Fruit fly (Drosophila melanogaster) whole organism, embryonic: Measurements from ENCODE around the gene CG43245.

ENCODE experiments used
- Asciz ChIP-seq: fragments of 200-800 bp; sonication (Bioruptor generic); optimal IDR thresholded peaks from 2 replicates; lab custom pipeline; 2017; ENCODE audit warnings: missing biosample characterization, mild to moderate bottlenecking, missing genetic modification characterization, missing genetic modification reagents
- Atf6 ChIP-seq: fragments of 200-800 bp; sonication (Bioruptor generic); IDR thresholded peaks from 2 replicates; pipeline ENCODE4 v1.3.6; 2022; ENCODE audit warnings: missing biosample characterization, missing genetic modification characterization
- B-H2 ChIP-seq: fragments of 200-800 bp; sonication (Bioruptor generic); optimal IDR thresholded peaks from 2 replicates; lab custom pipeline; 2018; ENCODE audit warnings: missing biosample characterization, mild to moderate bottlenecking, missing genetic modification characterization
- Bdp1 ChIP-seq: fragments of 200-800 bp; sonication (Bioruptor generic); optimal IDR thresholded peaks from 3 replicates; lab custom pipeline; 2016; ENCODE audit warnings: missing biosample characterization, missing genetic modification characterization
- Blimp-1 ChIP-seq: fragments of 200-800 bp; sonication (Bioruptor generic); optimal IDR thresholded peaks from 3 replicates; lab custom pipeline; 2018; ENCODE audit warnings: missing biosample characterization, missing genetic modification characterization, mild to moderate bottlenecking, moderate library complexity, missing genetic modification reagents
- Bteb2 ChIP-seq: fragments of 200-800 bp; sonication (Bioruptor generic); optimal IDR thresholded peaks from 2 replicates; lab custom pipeline; 2016; ENCODE audit warnings: missing biosample characterization, missing genetic modification characterization
- CG10565 ChIP-seq: fragments of 200-800 bp; sonication (Bioruptor generic); optimal IDR thresholded peaks from 3 replicates; lab custom pipeline; 2016; ENCODE audit warnings: missing biosample characterization, mild to moderate bottlenecking, missing genetic modification characterization
- CG12104 ChIP-seq: fragments of 200-800 bp; sonication (Bioruptor generic); optimal IDR thresholded peaks from 3 replicates; lab custom pipeline; 2016; ENCODE audit warnings: missing biosample characterization, missing genetic modification characterization
- CG12219 ChIP-seq: fragments of 200-800 bp; sonication (Bioruptor generic); optimal IDR thresholded peaks from 3 replicates; lab custom pipeline; 2018; ENCODE audit warnings: missing biosample characterization, mild to moderate bottlenecking, missing genetic modification characterization
- CG14441 ChIP-seq: fragments of 200-800 bp; sonication (Bioruptor generic); IDR thresholded peaks from 2 replicates; pipeline ENCODE4 v1.3.6; 2022; ENCODE audit warnings: missing biosample characterization, missing genetic modification characterization
- CG14965 ChIP-seq: fragments of 200-800 bp; sonication (Bioruptor generic); optimal IDR thresholded peaks from 2 replicates; lab custom pipeline; 2016; ENCODE audit warnings: missing biosample characterization, missing genetic modification characterization, borderline replicate concordance
- CG1647 ChIP-seq: fragments of 200-800 bp; sonication (Bioruptor generic); optimal IDR thresholded peaks from 3 replicates; lab custom pipeline; 2016; ENCODE audit warnings: missing biosample characterization, missing genetic modification characterization
- CG16813 ChIP-seq: fragments of 200-800 bp; sonication (Bioruptor generic); IDR thresholded peaks from 3 replicates; pipeline ENCODE4 v1.3.6; 2022; ENCODE audit warnings: missing biosample characterization, missing genetic modification characterization; ENCODE audit not compliant: partially characterized antibody
- CG17612 ChIP-seq: fragments of 200-800 bp; sonication (Bioruptor generic); IDR thresholded peaks from 2 replicates; pipeline ENCODE4 v1.3.6; 2022; ENCODE audit warnings: missing biosample characterization, missing genetic modification characterization
- CG18262 ChIP-seq: fragments of 200-800 bp; optimal IDR thresholded peaks from 3 replicates; lab custom pipeline; 2019; ENCODE audit warnings: missing biosample characterization, mild to moderate bottlenecking, missing genetic modification characterization, moderate library complexity
- CG2199 ChIP-seq: fragments of 200-800 bp; sonication (Bioruptor generic); IDR thresholded peaks from 3 replicates; pipeline ENCODE4 v1.3.6; 2022; ENCODE audit warnings: missing biosample characterization, missing genetic modification characterization
- CG3163 ChIP-seq: fragments of 200-800 bp; sonication (Bioruptor generic); optimal IDR thresholded peaks from 3 replicates; lab custom pipeline; 2016; ENCODE audit warnings: missing biosample characterization, missing genetic modification characterization
- CG34224 ChIP-seq: fragments of 200-800 bp; sonication (Bioruptor generic); IDR thresholded peaks from 3 replicates; pipeline ENCODE4 v1.3.6; 2022; ENCODE audit warnings: missing biosample characterization, missing genetic modification characterization; ENCODE audit not compliant: partially characterized antibody
- CG4328 ChIP-seq: fragments of 200-800 bp; sonication (Bioruptor generic); optimal IDR thresholded peaks from 3 replicates; lab custom pipeline; 2017; ENCODE audit warnings: missing biosample characterization, missing genetic modification reagents, missing genetic modification characterization
- CG6791 ChIP-seq: fragments of 200-800 bp; sonication (Bioruptor generic); IDR thresholded peaks from 3 replicates; pipeline ENCODE4 v1.3.6; 2022; ENCODE audit warnings: missing biosample characterization, missing genetic modification characterization; ENCODE audit not compliant: partially characterized antibody
- CG7357 ChIP-seq: fragments of 200-800 bp; sonication (Bioruptor generic); IDR thresholded peaks from 3 replicates; pipeline ENCODE4 v1.3.6; 2022; ENCODE audit warnings: missing biosample characterization, missing genetic modification characterization
- CG7745 ChIP-seq: fragments of 200-800 bp; sonication (Bioruptor generic); optimal IDR thresholded peaks from 2 replicates; lab custom pipeline; 2018; ENCODE audit warnings: missing biosample characterization, mild to moderate bottlenecking, missing genetic modification characterization, moderate library complexity
- CG9437 ChIP-seq: fragments of 200-800 bp; sonication (Bioruptor generic); optimal IDR thresholded peaks from 2 replicates; lab custom pipeline; 2018; ENCODE audit warnings: missing biosample characterization, mild to moderate bottlenecking, missing genetic modification characterization
- Dfd ChIP-seq, 2 experiments: fragments of >200 bp; optimal IDR thresholded peaks; 2 replicates each; lab custom pipeline; 2017; ENCODE audit warnings: missing biosample characterization in 2 of 2, missing genetic modification characterization in 2 of 2
- Fer3 ChIP-seq: fragments of 200-800 bp; sonication (Bioruptor generic); optimal IDR thresholded peaks from 2 replicates; lab custom pipeline; 2018; ENCODE audit warnings: missing biosample characterization, mild to moderate bottlenecking, missing genetic modification characterization, moderate library complexity
- H15 ChIP-seq: fragments of 200-800 bp; sonication (Bioruptor generic); IDR thresholded peaks from 3 replicates; pipeline ENCODE4 v1.3.6; 2022; ENCODE audit warnings: missing biosample characterization, missing genetic modification characterization
- NC2α ChIP-seq: fragments of 200-800 bp; sonication (Bioruptor generic); optimal IDR thresholded peaks from 2 replicates; lab custom pipeline; 2016; ENCODE audit warnings: missing biosample characterization, missing genetic modification characterization
- NfI ChIP-seq: fragments of 200-800 bp; sonication (Bioruptor generic); optimal IDR thresholded peaks from 3 replicates; lab custom pipeline; 2018; ENCODE audit warnings: missing biosample characterization, mild to moderate bottlenecking, missing genetic modification characterization, moderate library complexity
- Sry-δ ChIP-seq: fragments of 200-800 bp; sonication (Bioruptor generic); optimal IDR thresholded peaks from 2 replicates; lab custom pipeline; 2016; ENCODE audit warnings: missing biosample characterization, missing genetic modification characterization
- TFAM ChIP-seq: fragments of 200-800 bp; sonication (Bioruptor generic); optimal IDR thresholded peaks from 2 replicates; lab custom pipeline; 2017; ENCODE audit warnings: missing biosample characterization, missing genetic modification characterization, inconsistent platforms
- Usf ChIP-seq: fragments of 200-800 bp; sonication (Bioruptor generic); optimal IDR thresholded peaks from 2 replicates; lab custom pipeline; 2017; ENCODE audit warnings: missing genotype, missing biosample characterization, missing genetic modification characterization
- ara ChIP-seq: fragments of 200-800 bp; sonication (Bioruptor generic); IDR thresholded peaks from 2 replicates; pipeline ENCODE4 v1.3.6; 2022; ENCODE audit warnings: missing biosample characterization, missing genetic modification characterization
- bsh ChIP-seq, 2 experiments: fragments of 200-800 bp; sonication (Bioruptor generic); optimal IDR thresholded peaks; 2 replicates each; lab custom pipeline; 2017 to 2018; ENCODE audit warnings: mild to moderate bottlenecking in 2 of 2, missing biosample characterization in 2 of 2, missing genetic modification characterization in 2 of 2, moderate library complexity in 1 of 2
- cg ChIP-seq: fragments of 200-800 bp; sonication (Bioruptor generic); optimal IDR thresholded peaks from 3 replicates; lab custom pipeline; 2019; ENCODE audit warnings: missing biosample characterization, mild to moderate bottlenecking, missing genetic modification characterization, moderate library complexity
- corto ChIP-seq: fragments of 200-800 bp; sonication (Bioruptor generic); optimal IDR thresholded peaks from 2 replicates; lab custom pipeline; 2016; ENCODE audit warnings: missing biosample characterization, mild to moderate bottlenecking, missing genetic modification characterization, moderate library complexity
- disco-r ChIP-seq: fragments of 200-800 bp; sonication (Bioruptor generic); optimal IDR thresholded peaks from 2 replicates; lab custom pipeline; 2016; ENCODE audit warnings: missing biosample characterization, missing genetic modification characterization
- en ChIP-seq: fragments of 200-800 bp; sonication (Bioruptor generic); optimal IDR thresholded peaks from 2 replicates; lab custom pipeline; 2016; ENCODE audit warnings: missing biosample characterization, missing genetic modification characterization
- fd64A ChIP-seq: fragments of 200-800 bp; sonication (Bioruptor generic); optimal IDR thresholded peaks from 3 replicates; lab custom pipeline; 2018; ENCODE audit warnings: missing biosample characterization, mild to moderate bottlenecking, missing genetic modification characterization
- inv ChIP-seq: fragments of 200-800 bp; sonication (Bioruptor generic); IDR thresholded peaks from 2 replicates; pipeline ENCODE4 v1.3.6; 2022; ENCODE audit warnings: missing biosample characterization, missing genetic modification characterization; ENCODE audit not compliant: partially characterized antibody
- luna ChIP-seq: fragments of 200-800 bp; sonication (Bioruptor generic); optimal IDR thresholded peaks from 2 replicates; lab custom pipeline; 2016; ENCODE audit warnings: missing biosample characterization, missing genetic modification characterization
- nmo ChIP-seq: fragments of 200-800 bp; sonication (Bioruptor generic); optimal IDR thresholded peaks from 2 replicates; lab custom pipeline; 2018; ENCODE audit warnings: missing biosample characterization, mild to moderate bottlenecking, missing genetic modification characterization, moderate library complexity
- peb ChIP-seq: fragments of 200-800 bp; sonication (Bioruptor generic); IDR thresholded peaks from 2 replicates; pipeline ENCODE4 v1.3.6; 2022; ENCODE audit warnings: missing biosample characterization, missing genetic modification characterization
- phol ChIP-seq: fragments of 200-800 bp; sonication (Bioruptor generic); optimal IDR thresholded peaks from 3 replicates; lab custom pipeline; 2018; ENCODE audit warnings: missing biosample characterization, mild to moderate bottlenecking, missing genetic modification characterization, moderate library complexity
- ranshi ChIP-seq: fragments of 200-800 bp; sonication (Bioruptor generic); IDR thresholded peaks from 2 replicates; pipeline ENCODE4 v1.3.6; 2022; ENCODE audit warnings: missing biosample characterization, missing genetic modification characterization
- seq ChIP-seq: fragments of 200-800 bp; sonication (Bioruptor generic); IDR thresholded peaks from 2 replicates; pipeline ENCODE4 v1.3.6; 2022; ENCODE audit warnings: missing biosample characterization, missing genetic modification characterization
- shn ChIP-seq: fragments of 200-800 bp; sonication (Bioruptor generic); optimal IDR thresholded peaks from 3 replicates; lab custom pipeline; 2016; ENCODE audit warnings: missing biosample characterization, missing genetic modification characterization
- slbo ChIP-seq: fragments of 200-800 bp; sonication (Bioruptor generic); IDR thresholded peaks from 2 replicates; pipeline ENCODE4 v1.3.6; 2022; ENCODE audit warnings: missing biosample characterization, missing genetic modification characterization
- sr ChIP-seq: fragments of 200-800 bp; sonication (Bioruptor generic); IDR thresholded peaks from 3 replicates; pipeline ENCODE4 v1.3.6; 2022; ENCODE audit warnings: missing biosample characterization, missing genetic modification characterization
- tap ChIP-seq: fragments of 200-800 bp; optimal IDR thresholded peaks from 3 replicates; lab custom pipeline; 2019; ENCODE audit warnings: missing biosample characterization, mild to moderate bottlenecking, missing genetic modification characterization, moderate library complexity
- zen ChIP-seq: fragments of 200-800 bp; sonication (Bioruptor generic); optimal IDR thresholded peaks from 3 replicates; lab custom pipeline; 2018; ENCODE audit warnings: missing biosample characterization, mild to moderate bottlenecking, missing genetic modification characterization, moderate library complexity

Gene CG43245

DNA sequence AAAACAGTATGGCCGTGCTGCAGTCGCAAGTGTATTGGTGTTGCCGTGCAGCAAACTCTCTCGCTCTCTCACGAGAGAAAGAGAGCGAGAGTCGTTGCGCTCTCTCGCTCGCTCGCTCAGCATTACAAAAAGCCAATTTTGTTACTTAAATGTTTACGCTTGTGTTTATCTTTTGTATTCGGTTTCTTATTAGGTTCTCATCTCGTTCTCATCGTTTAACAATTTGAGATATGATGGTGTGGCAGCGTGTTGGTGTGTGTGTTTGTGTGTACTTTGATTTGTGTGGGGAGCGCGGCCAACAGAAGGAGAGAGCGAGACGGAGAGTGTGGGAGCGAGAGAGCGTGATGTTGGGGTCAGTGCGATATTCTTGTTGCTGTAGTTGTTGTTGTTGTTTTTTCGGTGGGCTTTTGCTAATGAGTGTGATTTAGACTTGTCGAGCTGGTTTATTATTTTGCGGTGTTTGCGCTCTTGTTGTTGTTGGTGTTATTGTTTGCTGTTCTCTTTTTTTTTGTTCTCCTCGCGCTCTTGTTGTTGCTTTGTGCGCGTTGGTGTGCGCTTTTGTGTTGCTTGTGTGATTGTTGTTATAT lies 34.5 kb upstream of the CG43245 start (continued):
- peak; percentile 79 for TF ChIP-seq B-H2 (GFP tag; lab: Kevin White, UChicago)
- TF ChIP-seq Asciz (GFP tag; lab: Kevin White, UChicago), result peak; percentile 64
- peak; percentile 23 for TF ChIP-seq CG3163 (GFP tag; lab: Kevin White, UChicago)
- TF ChIP-seq CG7357 (GFP tag; lab: Robert Waterston, UW), result no peak
- no peak for TF ChIP-seq Fer3 (tag; lab: Kevin White, UChicago)
- no peak for TF ChIP-seq CG12104 (GFP tag; lab: Kevin White, UChicago)
- TF ChIP-seq en, result no peak
- no peak for TF ChIP-seq luna (GFP tag; lab: Kevin White, UChicago)
- peak; percentile 33 for TF ChIP-seq Blimp-1
- no peak for TF ChIP-seq Dfd (GFP tag; optimal IDR thresholded peaks at IDR 0.05; lab: Kevin White, UChicago)
- peak; percentile 96 for TF ChIP-seq cg (GFP tag; lab: Kevin White, UChicago)
- TF ChIP-seq Bdp1 (GFP tag; lab: Kevin White, UChicago), result no peak
- TF ChIP-seq Usf (GFP tag; lab: Kevin White, UChicago), result no peak
- TF ChIP-seq Sry-δ (GFP tag; lab: Kevin White, UChicago), result no peak
- peak; percentile 72 for TF ChIP-seq tap (tag; lab: Kevin White, UChicago)
- peak; percentile 57; the same call in 1 of the 3 replicates for TF ChIP-seq CG34224
- TF ChIP-seq shn, result no peak
- TF ChIP-seq CG18262 (tag; lab: Kevin White, UChicago), result peak; percentile 3
- TF ChIP-seq disco-r (GFP tag; lab: Kevin White, UChicago), result no peak
- TF ChIP-seq NfI (GFP tag; lab: Kevin White, UChicago), result peak; percentile 24
- peak; percentile 81 for TF ChIP-seq sr (GFP tag; lab: Robert Waterston, UW)
- TF ChIP-seq ranshi (GFP tag; lab: Robert Waterston, UW), result no peak
- no peak for TF ChIP-seq phol (tag; lab: Kevin White, UChicago)
- TF ChIP-seq CG14441 (GFP tag; lab: Robert Waterston, UW), result peak; percentile 12; the same call in 1 of the 2 replicates
- no peak for TF ChIP-seq CG9437 (GFP tag; lab: Kevin White, UChicago)
- no peak for TF ChIP-seq TFAM (GFP tag; lab: Kevin White, UChicago)
- no peak for TF ChIP-seq corto (GFP tag; lab: Kevin White, UChicago)
- TF ChIP-seq CG12219 (GFP tag; lab: Kevin White, UChicago), result peak; percentile 58
- TF ChIP-seq CG7745 (tag; lab: Kevin White, UChicago), result peak; percentile 76
- no peak for TF ChIP-seq CG1647 (GFP tag; lab: Kevin White, UChicago)
- TF ChIP-seq CG16813 (GFP tag; lab: Robert Waterston, UW), result no peak
- no peak for TF ChIP-seq CG14965 (GFP tag; lab: Kevin White, UChicago)
- TF ChIP-seq seq, result peak; percentile 48; the same call in 1 of the 2 replicates
- TF ChIP-seq bsh (GFP tag; optimal IDR thresholded peaks at IDR 0.05; lab: Kevin White, UChicago), result peak in 1 of 2 experiments; percentile 47
- no peak for TF ChIP-seq ara (GFP tag; lab: Robert Waterston, UW)
- TF ChIP-seq Atf6 (GFP tag; lab: Robert Waterston, UW), result peak; percentile 51; the same call in 1 of the 2 replicates
- no peak for TF ChIP-seq CG6791 (GFP tag; lab: Robert Waterston, UW)
- TF ChIP-seq CG17612 (GFP tag; lab: Robert Waterston, UW), result no peak
- TF ChIP-seq fd64A (GFP tag; lab: Kevin White, UChicago), result peak; percentile 63
- TF ChIP-seq H15, result no peak
- TF ChIP-seq nmo (GFP tag; lab: Kevin White, UChicago), result no peak
- TF ChIP-seq CG4328 (GFP tag; lab: Kevin White, UChicago), result peak; percentile 32
- no peak for TF ChIP-seq inv (GFP tag; lab: Robert Waterston, UW)
- no peak for TF ChIP-seq slbo
- TF ChIP-seq NC2α (GFP tag; lab: Kevin White, UChicago), result no peak
- TF ChIP-seq Bteb2 (GFP tag; lab: Kevin White, UChicago), result no peak
- no peak for TF ChIP-seq CG10565 (GFP tag; lab: Kevin White, UChicago)
- no peak for TF ChIP-seq zen (tag; lab: Kevin White, UChicago)
- TF ChIP-seq CG2199 (GFP tag; lab: Robert Waterston, UW), result no peak; the same call in 1 of the 3 replicates
- TF ChIP-seq peb (GFP tag; lab: Robert Waterston, UW), result no peak
